Fruit fly (Drosophila melanogaster) whole organism, pupa: ENCODE measurements around the gene CG46306.
A peak's percentile ranks its signal among the peaks of the same experiment; 100 is the strongest.

Experiments used
- CG10348 ChIP-seq: fragments of 200-800 bp; sonication (Bioruptor generic); IDR thresholded peaks from 2 replicates; pipeline ENCODE4 v1.3.6; 2022; ENCODE audit warnings: missing biosample characterization, missing genetic modification characterization
- CG12605 ChIP-seq: fragments of 200-800 bp; sonication (Bioruptor generic); IDR thresholded peaks from 2 replicates; pipeline ENCODE4 v1.3.6; 2022; ENCODE audit warnings: missing biosample characterization, missing genetic modification characterization
- CG13204 ChIP-seq: fragments of 200-800 bp; sonication (Bioruptor generic); optimal IDR thresholded peaks from 2 replicates; lab custom pipeline; 2018; ENCODE audit warnings: missing biosample characterization, mild to moderate bottlenecking, missing genetic modification characterization, moderate library complexity
- CG14655 ChIP-seq: fragments of 200-800 bp; sonication (Bioruptor generic); optimal IDR thresholded peaks from 3 replicates; lab custom pipeline; 2017; ENCODE audit warnings: mild to moderate bottlenecking, missing biosample characterization, missing genetic modification reagents, missing genetic modification characterization
- CG15710 ChIP-seq: fragments of 200-800 bp; sonication (Bioruptor generic); optimal IDR thresholded peaks from 2 replicates; lab custom pipeline; 2018; ENCODE audit warnings: missing biosample characterization, mild to moderate bottlenecking, missing genetic modification characterization, moderate library complexity
- CG17806 ChIP-seq: fragments of 200-800 bp; sonication (Bioruptor generic); optimal IDR thresholded peaks from 2 replicates; lab custom pipeline; 2018; ENCODE audit warnings: missing biosample characterization, mild to moderate bottlenecking, missing genetic modification characterization, moderate library complexity
- CG32121 ChIP-seq: fragments of 200-800 bp; sonication (Bioruptor generic); IDR thresholded peaks from 2 replicates; pipeline ENCODE4 v1.3.6; 2022; ENCODE audit warnings: missing biosample characterization, missing genetic modification characterization
- CG34367 ChIP-seq: fragments of 200-800 bp; sonication (Bioruptor generic); optimal IDR thresholded peaks from 2 replicates; lab custom pipeline; 2018; ENCODE audit warnings: missing biosample characterization, mild to moderate bottlenecking, missing genetic modification characterization
- CG4496 ChIP-seq: fragments of 200-800 bp; sonication (Bioruptor generic); IDR thresholded peaks from 3 replicates; pipeline ENCODE4 v1.3.6; 2022; ENCODE audit warnings: missing biosample characterization, missing genetic modification characterization
- CG8159 ChIP-seq: fragments of 200-800 bp; sonication (Bioruptor generic); optimal IDR thresholded peaks from 3 replicates; lab custom pipeline; 2018; ENCODE audit warnings: missing biosample characterization, mild to moderate bottlenecking, missing genetic modification characterization, moderate library complexity
- CG8301 ChIP-seq: fragments of 200-800 bp; sonication (Bioruptor generic); optimal IDR thresholded peaks from 2 replicates; lab custom pipeline; 2018; ENCODE audit warnings: missing biosample characterization, mild to moderate bottlenecking, missing genetic modification characterization
- CG9948 ChIP-seq: fragments of 200-800 bp; sonication (Bioruptor generic); optimal IDR thresholded peaks from 2 replicates; lab custom pipeline; 2018; ENCODE audit warnings: missing biosample characterization, mild to moderate bottlenecking, missing genetic modification characterization, moderate library complexity
- D1 ChIP-seq: fragments of 200-800 bp; sonication (Bioruptor generic); optimal IDR thresholded peaks from 2 replicates; lab custom pipeline; 2018; ENCODE audit warnings: missing biosample characterization, mild to moderate bottlenecking, missing genetic modification characterization, moderate library complexity
- EcR ChIP-seq: fragments of 200-800 bp; sonication (Bioruptor generic); optimal IDR thresholded peaks from 3 replicates; lab custom pipeline; 2019; ENCODE audit warnings: missing biosample characterization, missing genetic modification characterization, mild to moderate bottlenecking, moderate library complexity, missing genetic modification reagents
- Ets98B ChIP-seq: fragments of 200-800 bp; sonication (Bioruptor generic); IDR thresholded peaks from 2 replicates; pipeline ENCODE4 v1.3.6; 2022; ENCODE audit warnings: missing biosample characterization, missing genetic modification characterization
- Pif1A ChIP-seq: fragments of 200-800 bp; sonication (Bioruptor generic); optimal IDR thresholded peaks from 3 replicates; lab custom pipeline; 2016; ENCODE audit warnings: missing biosample characterization, missing genetic modification characterization
- Pif1B ChIP-seq: fragments of 200-800 bp; sonication (Bioruptor generic); optimal IDR thresholded peaks from 3 replicates; lab custom pipeline; 2016; ENCODE audit warnings: missing biosample characterization, missing genetic modification characterization
- Snoo ChIP-seq: fragments of 200-800 bp; sonication (Bioruptor generic); optimal IDR thresholded peaks from 3 replicates; lab custom pipeline; 2017; ENCODE audit warnings: missing biosample characterization, mild to moderate bottlenecking, missing genetic modification characterization, inconsistent platforms
- fd96Ca ChIP-seq: fragments of 200-800 bp; sonication (Bioruptor generic); IDR thresholded peaks from 3 replicates; pipeline ENCODE4 v1.3.6; 2022; ENCODE audit warnings: missing biosample characterization, missing genetic modification characterization
- gl ChIP-seq: fragments of 200-800 bp; sonication (Bioruptor generic); optimal IDR thresholded peaks from 2 replicates; lab custom pipeline; 2018; ENCODE audit warnings: missing biosample characterization, mild to moderate bottlenecking, missing genetic modification characterization
- rn ChIP-seq: fragments of 200-800 bp; sonication (Bioruptor generic); IDR thresholded peaks from 2 replicates; pipeline ENCODE4 v1.3.6; 2022; ENCODE audit warnings: missing biosample characterization, missing genetic modification characterization

Gene CG46306

DNA sequence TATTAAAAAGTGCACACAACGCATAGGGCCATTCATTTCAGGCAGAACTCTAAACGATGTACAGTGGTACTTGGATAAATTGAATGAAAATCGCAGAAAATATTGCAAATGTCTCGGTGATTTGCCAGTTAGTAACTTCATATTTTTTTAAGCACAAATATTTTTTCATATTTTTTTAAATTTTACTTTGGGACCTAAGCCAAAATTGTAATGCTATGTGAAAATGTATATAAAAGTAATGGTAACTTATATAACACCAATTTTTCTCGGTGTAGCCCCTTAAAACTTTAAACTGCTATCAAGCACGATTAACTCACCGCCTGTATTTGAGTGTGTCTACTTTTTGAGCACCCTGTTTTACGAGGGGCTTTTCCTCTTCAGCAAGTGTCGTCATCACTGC, 14.1 kb downstream of the CG46306 start:
- TF ChIP-seq fd96Ca = 0 out of 3 replicates have a peak, but pooled peaks have one; percentile 14
- TF ChIP-seq Pif1A (GFP tag; lab: Kevin White, UChicago) = peak; percentile 31
- TF ChIP-seq CG17806 = peak; percentile 4
- no peak for TF ChIP-seq CG10348 (GFP tag; lab: Robert Waterston, UW)
- TF ChIP-seq rn = no peak
- TF ChIP-seq CG8159 (tag; lab: Kevin White, UChicago) = no peak
- TF ChIP-seq CG4496 (GFP tag; lab: Robert Waterston, UW) = peak; percentile 61; the same call in 2 of the 3 replicates
- TF ChIP-seq gl (tag; lab: Kevin White, UChicago) = no peak
- TF ChIP-seq CG9948 (tag; lab: Kevin White, UChicago) = no peak
- no peak for TF ChIP-seq CG34367 (tag; lab: Kevin White, UChicago)
- peak; percentile 29 for TF ChIP-seq CG8301 (tag; lab: Kevin White, UChicago)
- TF ChIP-seq CG32121 (GFP tag; lab: Robert Waterston, UW) = peak; percentile 66
- TF ChIP-seq Snoo (tag; lab: Kevin White, UChicago) = no peak
- peak; percentile 36 for TF ChIP-seq CG14655
- TF ChIP-seq, all 21 proteins: peak for 7

DNA sequence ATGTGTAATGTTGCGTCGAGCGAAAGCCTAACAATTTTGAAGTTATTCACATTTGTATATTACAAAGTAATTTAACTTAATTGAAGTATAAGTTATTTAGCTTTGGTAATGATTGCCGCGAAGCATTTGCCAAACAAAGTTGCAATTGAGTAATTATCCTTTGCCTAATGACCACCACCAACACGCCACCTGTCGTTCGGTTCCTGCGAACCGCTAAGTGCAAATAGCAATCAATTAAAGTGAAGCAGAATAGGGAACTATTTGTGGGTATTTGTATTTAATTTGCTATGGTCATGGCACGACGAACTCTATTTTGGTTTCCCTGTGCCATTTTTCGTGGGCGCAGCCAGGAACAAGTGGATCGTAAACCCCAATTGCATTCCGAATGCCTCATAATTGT, 14.7 kb downstream of the CG46306 start:
- TF ChIP-seq EcR (no peak), rn (no peak), CG17806 (no peak), CG12605 (GFP tag; lab: Robert Waterston, UW) (no peak), Pif1B (GFP tag; lab: Kevin White, UChicago) (no peak), Snoo (tag; lab: Kevin White, UChicago) (no peak), D1 (tag; lab: Kevin White, UChicago) (no peak), CG4496 (GFP tag; lab: Robert Waterston, UW) (no peak), Pif1A (GFP tag; lab: Kevin White, UChicago) (no peak), CG9948 (tag; lab: Kevin White, UChicago) (no peak), CG14655 (no peak), CG15710 (no peak), Ets98B (no peak), fd96Ca (no peak), CG34367 (tag; lab: Kevin White, UChicago) (no peak), gl (tag; lab: Kevin White, UChicago) (no peak), CG8301 (tag; lab: Kevin White, UChicago) (no peak), CG8159 (tag; lab: Kevin White, UChicago) (no peak)

DNA sequence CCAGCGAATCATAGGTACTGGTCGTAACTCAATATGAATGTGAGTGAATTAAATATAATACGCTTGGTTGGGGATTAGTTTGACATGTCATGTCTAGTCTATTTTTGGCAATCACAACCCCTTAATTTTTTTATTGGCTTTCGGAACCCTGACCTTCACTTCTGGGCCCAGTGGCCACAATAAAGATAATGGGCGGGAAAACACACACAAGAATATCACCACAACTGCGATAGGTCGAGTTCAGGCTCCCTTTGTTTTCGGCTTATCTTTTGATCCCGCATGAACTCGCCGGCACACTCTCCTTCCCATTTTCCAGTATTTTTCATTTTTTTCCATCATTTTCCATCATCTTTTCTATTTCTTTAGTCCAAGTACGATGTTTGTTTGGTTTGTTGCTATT, 17.1 kb downstream of the CG46306 start:
- TF ChIP-seq CG15710 (no peak), CG12605 (GFP tag; lab: Robert Waterston, UW) (no peak), CG8159 (tag; lab: Kevin White, UChicago) (no peak), Ets98B (no peak), CG13204 (GFP tag; lab: Kevin White, UChicago) (no peak), CG9948 (tag; lab: Kevin White, UChicago) (no peak), Snoo (tag; lab: Kevin White, UChicago) (no peak), Pif1B (GFP tag; lab: Kevin White, UChicago) (no peak), gl (tag; lab: Kevin White, UChicago) (no peak), EcR (no peak), CG14655 (no peak)
- TF ChIP-seq, all 21 proteins: peak for 0

DNA sequence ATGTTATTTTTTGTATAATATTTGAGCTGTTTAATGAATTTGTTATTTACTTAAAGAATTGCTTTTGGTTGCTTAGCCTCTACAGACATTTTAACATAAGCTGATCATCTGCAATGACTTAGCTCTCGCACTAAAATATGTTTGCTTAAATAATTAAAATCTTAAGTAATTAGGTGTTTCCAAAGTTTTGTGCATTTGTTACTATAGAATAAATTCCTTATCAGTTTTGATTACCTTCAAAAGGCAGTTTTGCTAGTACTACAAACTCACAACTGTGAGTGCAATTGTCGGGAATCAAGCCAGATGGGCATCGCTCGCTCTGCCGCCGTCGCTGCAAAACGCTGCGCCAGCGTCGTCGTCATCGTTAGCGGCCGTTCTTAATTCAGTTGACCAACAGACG, 18.8 kb downstream of the CG46306 start:
- no peak for TF ChIP-seq D1 (tag; lab: Kevin White, UChicago)
- no peak for TF ChIP-seq CG12605 (GFP tag; lab: Robert Waterston, UW)
- TF ChIP-seq rn = no peak
- no peak for TF ChIP-seq CG13204 (GFP tag; lab: Kevin White, UChicago)
- TF ChIP-seq Snoo (tag; lab: Kevin White, UChicago) = no peak
- no peak for TF ChIP-seq CG14655
- TF ChIP-seq CG9948 (tag; lab: Kevin White, UChicago) = no peak
- TF ChIP-seq CG4496 (GFP tag; lab: Robert Waterston, UW) = no peak
- no peak for TF ChIP-seq CG34367 (tag; lab: Kevin White, UChicago)
- no peak for TF ChIP-seq gl (tag; lab: Kevin White, UChicago)
- TF ChIP-seq CG17806 = no peak
- TF ChIP-seq fd96Ca = no peak
- TF ChIP-seq CG15710 = no peak
- TF ChIP-seq Pif1A (GFP tag; lab: Kevin White, UChicago) = no peak
- TF ChIP-seq, all 21 proteins: peak for 0

DNA sequence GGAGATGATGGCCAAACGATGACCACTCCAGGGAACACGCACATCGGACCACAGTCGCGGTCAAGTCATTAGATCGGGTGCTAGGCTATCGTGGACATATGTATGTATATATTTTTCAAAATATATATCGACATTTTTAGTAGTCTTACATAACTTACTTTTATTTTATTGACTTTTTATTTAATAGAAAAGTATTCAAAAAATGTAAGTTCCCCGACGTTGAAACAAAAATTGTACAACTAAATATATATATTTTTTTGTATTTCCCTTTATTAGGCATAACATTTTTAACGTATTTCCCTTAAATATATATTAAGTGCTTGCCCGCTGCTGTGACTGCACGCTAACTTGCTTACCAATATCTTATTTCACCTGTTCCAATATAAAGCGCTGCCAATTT, 20.2 kb downstream of the CG46306 start:
- TF ChIP-seq Pif1B (GFP tag; lab: Kevin White, UChicago) (peak; percentile 11), CG8159 (tag; lab: Kevin White, UChicago) (peak; percentile 59), CG14655 (peak; percentile 62), CG9948 (tag; lab: Kevin White, UChicago) (no peak), rn (no peak), Pif1A (GFP tag; lab: Kevin White, UChicago) (no peak), fd96Ca (no peak), EcR (no peak), CG10348 (GFP tag; lab: Robert Waterston, UW) (no peak), CG17806 (peak; percentile 19), CG4496 (GFP tag; lab: Robert Waterston, UW) (peak; percentile 47; the same call in 2 of the 3 replicates), gl (tag; lab: Kevin White, UChicago) (no peak), CG32121 (GFP tag; lab: Robert Waterston, UW) (peak; percentile 64; the same call in 1 of the 2 replicates), Ets98B (peak; percentile 34), CG15710 (peak; percentile 18), Snoo (tag; lab: Kevin White, UChicago) (peak; percentile 25), CG12605 (GFP tag; lab: Robert Waterston, UW) (peak; percentile 45; the same call in 1 of the 2 replicates), CG8301 (tag; lab: Kevin White, UChicago) (peak; percentile 28), D1 (tag; lab: Kevin White, UChicago) (no peak), CG34367 (tag; lab: Kevin White, UChicago) (no peak), CG13204 (GFP tag; lab: Kevin White, UChicago) (peak; percentile 2)

DNA sequence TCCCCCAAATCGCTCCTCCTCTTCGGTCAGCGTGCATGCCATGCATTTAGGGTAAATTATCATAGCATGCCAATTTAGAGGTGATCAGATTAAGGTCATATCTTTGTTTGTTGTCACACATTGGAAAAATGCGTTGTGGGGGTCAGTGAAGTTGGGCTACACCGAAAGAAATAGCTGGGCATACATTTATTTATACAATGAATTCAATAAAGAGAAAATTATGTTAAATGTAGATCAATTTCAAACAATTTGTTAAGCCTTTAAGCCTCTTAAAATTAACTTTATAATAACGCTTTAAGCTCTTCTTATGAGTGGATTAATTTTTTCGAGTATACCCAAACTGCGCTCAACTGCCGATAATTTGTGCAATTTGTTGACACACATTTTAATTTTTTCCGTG, 21.0 kb downstream of the CG46306 start:
- TF ChIP-seq Ets98B = 0 out of 2 replicates have a peak, but pooled peaks have one; percentile 14
- TF ChIP-seq gl (tag; lab: Kevin White, UChicago) = no peak
- TF ChIP-seq EcR = no peak
- TF ChIP-seq CG9948 (tag; lab: Kevin White, UChicago) = no peak
- no peak for TF ChIP-seq rn
- no peak for TF ChIP-seq fd96Ca
- TF ChIP-seq Pif1A (GFP tag; lab: Kevin White, UChicago) = no peak
- TF ChIP-seq Snoo (tag; lab: Kevin White, UChicago) = no peak
- no peak for TF ChIP-seq CG13204 (GFP tag; lab: Kevin White, UChicago)
- no peak for TF ChIP-seq D1 (tag; lab: Kevin White, UChicago)
- no peak for TF ChIP-seq CG15710
- TF ChIP-seq CG8159 (tag; lab: Kevin White, UChicago) = peak; percentile 28
- no peak for TF ChIP-seq CG4496 (GFP tag; lab: Robert Waterston, UW)
- no peak for TF ChIP-seq CG10348 (GFP tag; lab: Robert Waterston, UW)
- TF ChIP-seq Pif1B (GFP tag; lab: Kevin White, UChicago) = no peak
- no peak for TF ChIP-seq CG34367 (tag; lab: Kevin White, UChicago)
- TF ChIP-seq CG14655 = peak; percentile 11
- peak; percentile 11 for TF ChIP-seq CG17806
- TF ChIP-seq CG8301 (tag; lab: Kevin White, UChicago) = peak; percentile 5
- peak; percentile 12; the same call in 1 of the 2 replicates for TF ChIP-seq CG32121 (GFP tag; lab: Robert Waterston, UW)
- TF ChIP-seq, all 21 proteins: peak for 6
